Worm (Caenorhabditis elegans): ENCODE data around the gene B0336.12.

DNA sequence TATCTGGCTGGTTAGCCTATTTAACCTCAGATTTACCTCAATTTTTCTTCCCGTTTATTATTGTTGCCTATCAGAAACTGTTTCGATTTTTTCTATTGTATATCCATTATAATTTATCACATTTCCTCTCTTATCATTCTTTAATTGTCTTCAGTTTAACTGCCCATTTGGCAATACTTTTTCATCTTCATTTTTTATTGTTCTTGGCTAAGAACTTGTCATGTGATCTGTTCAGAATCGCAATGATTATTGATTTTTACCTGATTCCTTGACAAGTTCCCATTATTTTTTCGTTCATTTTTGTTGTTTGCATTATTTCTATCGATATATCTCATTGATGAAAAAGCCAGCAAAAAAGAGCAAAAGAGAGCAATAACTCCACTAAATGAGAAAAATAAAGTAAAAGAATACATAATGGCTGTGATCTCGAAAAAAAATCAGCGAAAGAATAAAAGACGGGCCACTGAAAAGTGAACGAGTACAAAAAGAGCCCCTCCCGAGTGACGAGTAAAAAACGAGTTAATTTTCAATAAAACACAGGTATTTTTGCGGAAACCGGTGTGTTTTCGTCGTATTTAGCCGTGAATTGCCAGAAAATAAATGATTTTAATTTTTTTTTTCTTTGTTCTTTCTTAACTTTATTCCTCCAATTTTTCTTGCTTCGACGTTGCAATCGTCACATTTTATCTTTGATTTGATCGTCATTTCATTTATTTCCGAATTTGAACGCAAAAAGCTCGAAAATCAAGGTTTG lies 4.5 kb upstream of the B0336.12 start, which contains the start of gene arf-1:
- TF ChIP-seq ama-1 (optimal IDR thresholded peaks at IDR 0.05) = no peak
- no peak for TF ChIP-seq B0310.2 (tag; optimal IDR thresholded peaks at IDR 0.05)
- TF ChIP-seq scrt-1 (GFP tag; IDR thresholded peaks at IDR 0.05) = no peak
- TF ChIP-seq ets-7 (tag; optimal IDR thresholded peaks at IDR 0.05) = no peak
- no peak for TF ChIP-seq pes-1 (GFP tag; IDR thresholded peaks at IDR 0.05)
- TF ChIP-seq ceh-13 (GFP tag; optimal IDR thresholded peaks at IDR 0.05) = no peak
- TF ChIP-seq tbx-11 (GFP tag; IDR thresholded peaks at IDR 0.05) = no peak
- TF ChIP-seq hmbx-1 (tag; optimal IDR thresholded peaks at IDR 0.05) = no peak
